Fruit fly (Drosophila melanogaster) whole organism, pupa: Measurements from ENCODE around the gene glob3.

Source experiments
- CG10348 ChIP-seq: fragments of 200-800 bp; sonication (Bioruptor generic); IDR thresholded peaks from 2 replicates; pipeline ENCODE4 v1.3.6; 2022; ENCODE audit warnings: missing biosample characterization, missing genetic modification characterization
- CG12605 ChIP-seq: fragments of 200-800 bp; sonication (Bioruptor generic); IDR thresholded peaks from 2 replicates; pipeline ENCODE4 v1.3.6; 2022; ENCODE audit warnings: missing biosample characterization, missing genetic modification characterization
- CG13204 ChIP-seq: fragments of 200-800 bp; sonication (Bioruptor generic); optimal IDR thresholded peaks from 2 replicates; lab custom pipeline; 2018; ENCODE audit warnings: missing biosample characterization, mild to moderate bottlenecking, missing genetic modification characterization, moderate library complexity
- CG14655 ChIP-seq: fragments of 200-800 bp; sonication (Bioruptor generic); optimal IDR thresholded peaks from 3 replicates; lab custom pipeline; 2017; ENCODE audit warnings: mild to moderate bottlenecking, missing biosample characterization, missing genetic modification reagents, missing genetic modification characterization
- CG15710 ChIP-seq: fragments of 200-800 bp; sonication (Bioruptor generic); optimal IDR thresholded peaks from 2 replicates; lab custom pipeline; 2018; ENCODE audit warnings: missing biosample characterization, mild to moderate bottlenecking, missing genetic modification characterization, moderate library complexity
- CG17806 ChIP-seq: fragments of 200-800 bp; sonication (Bioruptor generic); optimal IDR thresholded peaks from 2 replicates; lab custom pipeline; 2018; ENCODE audit warnings: missing biosample characterization, mild to moderate bottlenecking, missing genetic modification characterization, moderate library complexity
- CG32121 ChIP-seq: fragments of 200-800 bp; sonication (Bioruptor generic); IDR thresholded peaks from 2 replicates; pipeline ENCODE4 v1.3.6; 2022; ENCODE audit warnings: missing biosample characterization, missing genetic modification characterization
- CG34367 ChIP-seq: fragments of 200-800 bp; sonication (Bioruptor generic); optimal IDR thresholded peaks from 2 replicates; lab custom pipeline; 2018; ENCODE audit warnings: missing biosample characterization, mild to moderate bottlenecking, missing genetic modification characterization
- CG4496 ChIP-seq: fragments of 200-800 bp; sonication (Bioruptor generic); IDR thresholded peaks from 3 replicates; pipeline ENCODE4 v1.3.6; 2022; ENCODE audit warnings: missing biosample characterization, missing genetic modification characterization
- CG8159 ChIP-seq: fragments of 200-800 bp; sonication (Bioruptor generic); optimal IDR thresholded peaks from 3 replicates; lab custom pipeline; 2018; ENCODE audit warnings: missing biosample characterization, mild to moderate bottlenecking, missing genetic modification characterization, moderate library complexity
- CG8301 ChIP-seq: fragments of 200-800 bp; sonication (Bioruptor generic); optimal IDR thresholded peaks from 2 replicates; lab custom pipeline; 2018; ENCODE audit warnings: missing biosample characterization, mild to moderate bottlenecking, missing genetic modification characterization
- CG9948 ChIP-seq: fragments of 200-800 bp; sonication (Bioruptor generic); optimal IDR thresholded peaks from 2 replicates; lab custom pipeline; 2018; ENCODE audit warnings: missing biosample characterization, mild to moderate bottlenecking, missing genetic modification characterization, moderate library complexity
- D1 ChIP-seq: fragments of 200-800 bp; sonication (Bioruptor generic); optimal IDR thresholded peaks from 2 replicates; lab custom pipeline; 2018; ENCODE audit warnings: missing biosample characterization, mild to moderate bottlenecking, missing genetic modification characterization, moderate library complexity
- EcR ChIP-seq: fragments of 200-800 bp; sonication (Bioruptor generic); optimal IDR thresholded peaks from 3 replicates; lab custom pipeline; 2019; ENCODE audit warnings: missing biosample characterization, missing genetic modification characterization, mild to moderate bottlenecking, moderate library complexity, missing genetic modification reagents
- Ets98B ChIP-seq: fragments of 200-800 bp; sonication (Bioruptor generic); IDR thresholded peaks from 2 replicates; pipeline ENCODE4 v1.3.6; 2022; ENCODE audit warnings: missing biosample characterization, missing genetic modification characterization
- Pif1A ChIP-seq: fragments of 200-800 bp; sonication (Bioruptor generic); optimal IDR thresholded peaks from 3 replicates; lab custom pipeline; 2016; ENCODE audit warnings: missing biosample characterization, missing genetic modification characterization
- Pif1B ChIP-seq: fragments of 200-800 bp; sonication (Bioruptor generic); optimal IDR thresholded peaks from 3 replicates; lab custom pipeline; 2016; ENCODE audit warnings: missing biosample characterization, missing genetic modification characterization
- Snoo ChIP-seq: fragments of 200-800 bp; sonication (Bioruptor generic); optimal IDR thresholded peaks from 3 replicates; lab custom pipeline; 2017; ENCODE audit warnings: missing biosample characterization, mild to moderate bottlenecking, missing genetic modification characterization, inconsistent platforms
- fd96Ca ChIP-seq: fragments of 200-800 bp; sonication (Bioruptor generic); IDR thresholded peaks from 3 replicates; pipeline ENCODE4 v1.3.6; 2022; ENCODE audit warnings: missing biosample characterization, missing genetic modification characterization
- gl ChIP-seq: fragments of 200-800 bp; sonication (Bioruptor generic); optimal IDR thresholded peaks from 2 replicates; lab custom pipeline; 2018; ENCODE audit warnings: missing biosample characterization, mild to moderate bottlenecking, missing genetic modification characterization
- rn ChIP-seq: fragments of 200-800 bp; sonication (Bioruptor generic); IDR thresholded peaks from 2 replicates; pipeline ENCODE4 v1.3.6; 2022; ENCODE audit warnings: missing biosample characterization, missing genetic modification characterization

glob3 gene

dm6 chr3R:5824456-5824855 is 5.4 kb upstream of the glob3 start, which contains the start of the genes Sec20 and dgrn:
Gene Sec20, minus strand, starts transcription at chr3R:5824532.
Gene dgrn, plus strand, starts transcription at chr3R:5824615.
- TF ChIP-seq Snoo = peak; percentile 48
- no peak for TF ChIP-seq CG13204
- no peak for TF ChIP-seq CG12605 (GFP tag; lab: Robert Waterston, UW)
- TF ChIP-seq Pif1B (GFP tag; lab: Kevin White, UChicago) = peak; percentile 55
- no peak for TF ChIP-seq CG8301 (tag; lab: Kevin White, UChicago)
- TF ChIP-seq CG17806 (tag; lab: Kevin White, UChicago) = peak; percentile 55
- peak; percentile 25 for TF ChIP-seq CG34367
- no peak for TF ChIP-seq D1
- TF ChIP-seq CG8159 = peak; percentile 66
- peak; percentile 60 for TF ChIP-seq CG15710 (tag; lab: Kevin White, UChicago)
- peak; percentile 43 for TF ChIP-seq CG9948 (tag; lab: Kevin White, UChicago)
- no peak for TF ChIP-seq EcR (GFP tag; lab: Kevin White, UChicago)
- peak; percentile 22; the same call in 1 of the 2 replicates for TF ChIP-seq Ets98B (GFP tag; lab: Robert Waterston, UW)
- no peak; the same call in 1 of the 2 replicates for TF ChIP-seq CG32121
- TF ChIP-seq CG10348 (GFP tag; lab: Robert Waterston, UW) = no peak
- no peak for TF ChIP-seq Pif1A

- no peak for TF ChIP-seq EcR (GFP tag; lab: Kevin White, UChicago)
- TF ChIP-seq gl (tag; lab: Kevin White, UChicago) = no peak
- no peak for TF ChIP-seq CG10348 (GFP tag; lab: Robert Waterston, UW)
- TF ChIP-seq Pif1A = no peak
- no peak for TF ChIP-seq CG14655 (GFP tag; lab: Kevin White, UChicago)
- no peak for TF ChIP-seq CG34367
- TF ChIP-seq D1 = no peak
- TF ChIP-seq Snoo = no peak
- TF ChIP-seq CG8159 = no peak
- TF ChIP-seq, all 21 proteins: peak for 0
Observed at dm6 chr3R:5831339-5831738, 1.5 kb downstream of the glob3 start, which contains the start of gene CG1208. Gene CG1208, plus strand, starts transcription at chr3R:5831639.

- TF ChIP-seq D1 (no peak), CG4496 (GFP tag; lab: Robert Waterston, UW) (no peak), CG14655 (GFP tag; lab: Kevin White, UChicago) (no peak), CG34367 (no peak), gl (tag; lab: Kevin White, UChicago) (no peak), rn (GFP tag; lab: Robert Waterston, UW) (no peak), CG15710 (tag; lab: Kevin White, UChicago) (no peak), CG10348 (GFP tag; lab: Robert Waterston, UW) (no peak), CG8301 (tag; lab: Kevin White, UChicago) (no peak)
Observed at dm6 chr3R:5832345-5832981, 2.6 kb downstream of the glob3 start.

- TF ChIP-seq CG34367 (peak; percentile 77), CG17806 (tag; lab: Kevin White, UChicago) (peak; percentile 76), fd96Ca (peak; percentile 97), Pif1A (peak; percentile 89), CG8159 (peak; percentile 83), gl (tag; lab: Kevin White, UChicago) (peak; percentile 55), CG32121 (peak; percentile 92), Snoo (peak; percentile 85), CG9948 (tag; lab: Kevin White, UChicago) (no peak), CG12605 (GFP tag; lab: Robert Waterston, UW) (peak; percentile 90), CG14655 (GFP tag; lab: Kevin White, UChicago) (peak; percentile 93), CG10348 (GFP tag; lab: Robert Waterston, UW) (peak; percentile 64; the same call in 1 of the 2 replicates), Pif1B (GFP tag; lab: Kevin White, UChicago) (peak; percentile 87), Ets98B (GFP tag; lab: Robert Waterston, UW) (peak; percentile 96), rn (GFP tag; lab: Robert Waterston, UW) (peak; percentile 88), CG8301 (tag; lab: Kevin White, UChicago) (peak; percentile 95), EcR (GFP tag; lab: Kevin White, UChicago) (peak; percentile 12), CG13204 (no peak), CG4496 (GFP tag; lab: Robert Waterston, UW) (peak; percentile 96), D1 (no peak), CG15710 (tag; lab: Kevin White, UChicago) (peak; percentile 81)
- TF ChIP-seq, all 21 proteins: peak for 18
Observed at dm6 chr3R:5833948-5834504, 4.2 kb downstream of the glob3 start.

dm6 chr3R:5836536-5836935 is 6.7 kb downstream of the glob3 start:
- TF ChIP-seq D1 = no peak
- TF ChIP-seq Pif1B (GFP tag; lab: Kevin White, UChicago) = no peak
- TF ChIP-seq rn (GFP tag; lab: Robert Waterston, UW) = no peak

dm6 chr3R:5838683-5839365 is 9.0 kb downstream of the glob3 start:
- peak; percentile 8 for TF ChIP-seq CG17806 (tag; lab: Kevin White, UChicago)
- no peak for TF ChIP-seq CG13204
- no peak for TF ChIP-seq rn (GFP tag; lab: Robert Waterston, UW)
- TF ChIP-seq CG10348 (GFP tag; lab: Robert Waterston, UW) = no peak
- no peak for TF ChIP-seq CG9948 (tag; lab: Kevin White, UChicago)
- no peak for TF ChIP-seq fd96Ca
- no peak for TF ChIP-seq CG32121
- TF ChIP-seq CG8159 = no peak
- TF ChIP-seq Snoo = no peak
- TF ChIP-seq gl (tag; lab: Kevin White, UChicago) = no peak
- peak; percentile 33 for TF ChIP-seq Pif1B (GFP tag; lab: Kevin White, UChicago)
- TF ChIP-seq CG4496 (GFP tag; lab: Robert Waterston, UW) = peak; percentile 35; the same call in 1 of the 3 replicates
- TF ChIP-seq CG14655 (GFP tag; lab: Kevin White, UChicago) = peak; percentile 29
- peak; percentile 51 for TF ChIP-seq CG34367
- TF ChIP-seq Pif1A = peak; percentile 69
- TF ChIP-seq CG12605 (GFP tag; lab: Robert Waterston, UW) = no peak
- TF ChIP-seq D1 = no peak
- TF ChIP-seq CG8301 (tag; lab: Kevin White, UChicago) = no peak
- TF ChIP-seq CG15710 (tag; lab: Kevin White, UChicago) = no peak
- no peak for TF ChIP-seq EcR (GFP tag; lab: Kevin White, UChicago)
- no peak for TF ChIP-seq Ets98B (GFP tag; lab: Robert Waterston, UW)
